Worm (Caenorhabditis elegans) whole organism, L4 larva: ENCODE data around the gene T24D3.2.

ENCODE experiments used
- F10B5.3 ChIP-seq: sonication (generic microtip); optimal IDR thresholded peaks from 2 replicates; lab custom pipeline; 2016; ENCODE audit warnings: mild to moderate bottlenecking, missing genetic modification characterization, missing compliant biosample characterization
- F26F4.8 ChIP-seq: fragments of 200-800 bp; sonication (Bioruptor generic); conservative IDR thresholded peaks from 2 replicates; pipeline ENCODE4 v1.3.6; 2022; ENCODE audit warnings: missing genetic modification characterization, missing compliant biosample characterization
- F37D6.2 ChIP-seq: sonication (generic microtip); optimal IDR thresholded peaks from 2 replicates; lab custom pipeline; 2016; ENCODE audit warnings: mild to moderate bottlenecking, missing genetic modification characterization, missing compliant biosample characterization
- F49E8.2 ChIP-seq: sonication (generic microtip); optimal IDR thresholded peaks from 2 replicates; lab custom pipeline; 2016; ENCODE audit warnings: missing compliant biosample characterization, mild to moderate bottlenecking, missing genetic modification characterization, borderline replicate concordance
- R02D3.7 ChIP-seq: fragments of 150-350 bp; sonication (generic microtip); optimal IDR thresholded peaks from 3 replicates; lab custom pipeline; 2014; ENCODE audit warnings: missing biosample characterization, missing genetic modification characterization
- T20F7.1 ChIP-seq: fragments of 200-800 bp; sonication (Bioruptor generic); optimal IDR thresholded peaks from 2 replicates; lab custom pipeline; 2018; ENCODE audit warnings: mild to moderate bottlenecking, missing genetic modification characterization, missing compliant biosample characterization
- Y105C5A.15 ChIP-seq: fragments of 200-800 bp; sonication (Bioruptor generic); IDR thresholded peaks from 2 replicates; pipeline ENCODE4 v1.3.6; 2022; ENCODE audit warnings: missing genetic modification characterization, missing compliant biosample characterization
- arid-1 ChIP-seq: fragments of 200-800 bp; sonication (Bioruptor generic); conservative IDR thresholded peaks from 2 replicates; pipeline ENCODE4 v1.3.6; 2022; ENCODE audit warnings: missing genetic modification reagents, missing genetic modification characterization, missing compliant biosample characterization
- ceh-82 ChIP-seq: sonication (generic microtip); optimal IDR thresholded peaks from 2 replicates; lab custom pipeline; 2017; ENCODE audit warnings: missing biosample characterization, missing genetic modification characterization
- ces-1 ChIP-seq: fragments of 150-350 bp; sonication (generic microtip); optimal IDR thresholded peaks from 4 replicates; lab custom pipeline; 2014; ENCODE audit warnings: missing biosample characterization, missing genetic modification reagents, missing genetic modification characterization
- daf-16 ChIP-seq, 3 experiments: sonication (generic microtip); optimal IDR thresholded peaks; 2 replicates each; lab custom pipeline; 2016 to 2017; ENCODE audit warnings: missing genetic modification characterization in 3 of 3, missing genetic modification reagents in 3 of 3, mild to moderate bottlenecking in 2 of 3, missing compliant biosample characterization in 2 of 3, missing biosample characterization in 1 of 3, moderate library complexity in 1 of 3
- dmd-6 ChIP-seq: fragments of 200-800 bp; sonication (Bioruptor generic); IDR thresholded peaks from 2 replicates; pipeline ENCODE4 v1.3.6; 2022; ENCODE audit warnings: missing genetic modification reagents, missing genetic modification characterization, missing compliant biosample characterization
- dmd-8 ChIP-seq: fragments of 200-800 bp; sonication (Bioruptor generic); IDR thresholded peaks from 2 replicates; pipeline ENCODE4 v1.3.6; 2022; ENCODE audit warnings: missing genetic modification characterization, missing compliant biosample characterization
- duxl-1 ChIP-seq: sonication (generic microtip); optimal IDR thresholded peaks from 2 replicates; lab custom pipeline; 2016; ENCODE audit warnings: mild to moderate bottlenecking, missing genetic modification characterization, moderate library complexity, missing compliant biosample characterization; ENCODE audit not compliant: poor library complexity
- dve-1 ChIP-seq: sonication (generic microtip); optimal IDR thresholded peaks from 2 replicates; lab custom pipeline; 2017; ENCODE audit warnings: antibody characterized with exemption, mild to moderate bottlenecking, missing genetic modification characterization, missing compliant biosample characterization; ENCODE audit not compliant: insufficient read depth
- egl-43 ChIP-seq: fragments of 200-800 bp; sonication (Bioruptor generic); IDR thresholded peaks from 2 replicates; pipeline ENCODE4 v1.3.6; 2022; ENCODE audit warnings: missing genetic modification reagents, missing genetic modification characterization, missing compliant biosample characterization
- hlh-11 ChIP-seq: fragments of 200-800 bp; sonication (Bioruptor generic); optimal IDR thresholded peaks from 2 replicates; lab custom pipeline; 2018; ENCODE audit warnings: mild to moderate bottlenecking, missing genetic modification characterization, missing compliant biosample characterization
- lin-15B ChIP-seq: fragments of 150-350 bp; sonication (generic microtip); optimal IDR thresholded peaks from 3 replicates; lab custom pipeline; 2014; ENCODE audit warnings: missing biosample characterization, missing genetic modification characterization
- lin-39 ChIP-seq: fragments of 150-350 bp; optimal IDR thresholded peaks from 2 replicates; lab custom pipeline; 2014; ENCODE audit warnings: missing biosample characterization, missing genetic modification reagents, missing genetic modification characterization
- lir-3 ChIP-seq: sonication (generic microtip); optimal IDR thresholded peaks from 2 replicates; lab custom pipeline; 2016; ENCODE audit warnings: mild to moderate bottlenecking, missing genetic modification characterization, missing compliant biosample characterization
- mdl-1 ChIP-seq, 2 experiments: fragments of 150-350 bp in 1 of 2; sonication (generic microtip) in 1 of 2; optimal IDR thresholded peaks; 2 replicates each; lab custom pipeline; 2014 to 2017; ENCODE audit warnings: missing biosample characterization in 2 of 2, missing genetic modification characterization in 2 of 2
- mes-2 ChIP-seq: sonication (generic microtip); optimal IDR thresholded peaks from 2 replicates; lab custom pipeline; 2016; ENCODE audit warnings: missing genotype, mild to moderate bottlenecking, missing genetic modification characterization, missing compliant biosample characterization; ENCODE audit not compliant: poor library complexity, severe bottlenecking
- nhr-111 ChIP-seq: fragments of 200-800 bp; sonication (Bioruptor generic); optimal IDR thresholded peaks from 2 replicates; lab custom pipeline; 2018; ENCODE audit warnings: mild to moderate bottlenecking, missing genetic modification characterization, missing compliant biosample characterization
- nhr-25 ChIP-seq: sonication (generic microtip); optimal IDR thresholded peaks from 2 replicates; lab custom pipeline; 2017; ENCODE audit warnings: missing genetic modification characterization, mild to moderate bottlenecking, missing compliant biosample characterization, antibody characterized with exemption, moderate library complexity, borderline replicate concordance; ENCODE audit not compliant: insufficient read depth
- nhr-28 ChIP-seq: fragments of 150-350 bp; optimal IDR thresholded peaks from 2 replicates; lab custom pipeline; 2014; ENCODE audit warnings: missing biosample characterization, missing genetic modification characterization
- nhr-41 ChIP-seq: fragments of 200-800 bp; sonication (Bioruptor generic); IDR thresholded peaks from 2 replicates; pipeline ENCODE4 v1.3.6; 2022; ENCODE audit warnings: missing genetic modification reagents, missing genetic modification characterization, missing compliant biosample characterization
- nhr-77 ChIP-seq: fragments of 150-350 bp; optimal IDR thresholded peaks from 2 replicates; lab custom pipeline; 2014; ENCODE audit warnings: missing biosample characterization, missing genetic modification characterization
- pha-4 ChIP-seq, 2 experiments: fragments of 150-350 bp in 1 of 2; fragments of 200-800 bp in 1 of 2; sonication (Bioruptor generic) in 1 of 2; IDR thresholded peaks in 1 of 2; optimal IDR thresholded peaks in 1 of 2; 2 replicates each; pipeline versions ENCODE4 v1.3.6 to Lab custom; 2014 to 2022; ENCODE audit warnings: missing genetic modification characterization in 2 of 2, missing genetic modification reagents in 2 of 2, missing biosample characterization in 1 of 2, missing compliant biosample characterization in 1 of 2
- php-3 ChIP-seq: fragments of 200-800 bp; sonication (Bioruptor generic); IDR thresholded peaks from 2 replicates; pipeline ENCODE4 v1.3.6; 2022; ENCODE audit warnings: missing genetic modification reagents, missing genetic modification characterization, missing compliant biosample characterization
- pqm-1 ChIP-seq: sonication (generic microtip); optimal IDR thresholded peaks from 2 replicates; lab custom pipeline; 2017; ENCODE audit warnings: missing biosample characterization, missing genetic modification characterization
- rbr-2 ChIP-seq: sonication (generic microtip); optimal IDR thresholded peaks from 2 replicates; lab custom pipeline; 2016; ENCODE audit warnings: missing genotype, missing genetic modification characterization, missing compliant biosample characterization
- sdz-12 ChIP-seq: fragments of 200-800 bp; sonication (Bioruptor generic); optimal IDR thresholded peaks from 2 replicates; lab custom pipeline; 2018; ENCODE audit warnings: mild to moderate bottlenecking, missing genetic modification characterization, missing compliant biosample characterization
- set-16 ChIP-seq: fragments of 200-800 bp; sonication (Bioruptor generic); IDR thresholded peaks from 2 replicates; pipeline ENCODE4 v1.3.6; 2022; ENCODE audit warnings: missing genetic modification reagents, missing genetic modification characterization, missing compliant biosample characterization
- spr-1 ChIP-seq: sonication (generic microtip); optimal IDR thresholded peaks from 2 replicates; lab custom pipeline; 2016; ENCODE audit warnings: mild to moderate bottlenecking, missing genetic modification characterization, missing compliant biosample characterization
- spr-3 ChIP-seq: fragments of 200-800 bp; sonication (Bioruptor generic); optimal IDR thresholded peaks from 2 replicates; lab custom pipeline; 2018; ENCODE audit warnings: mild to moderate bottlenecking, missing genetic modification characterization, missing compliant biosample characterization
- unc-130 ChIP-seq: sonication (generic microtip); optimal IDR thresholded peaks from 2 replicates; lab custom pipeline; 2016; ENCODE audit warnings: missing genetic modification reagents, missing genetic modification characterization, missing compliant biosample characterization
- zag-1 ChIP-seq: fragments of 150-350 bp; optimal IDR thresholded peaks from 2 replicates; lab custom pipeline; 2014; ENCODE audit warnings: missing biosample characterization, missing genetic modification characterization
- ztf-7 ChIP-seq: fragments of 150-350 bp; optimal IDR thresholded peaks from 2 replicates; lab custom pipeline; 2014; ENCODE audit warnings: missing biosample characterization, missing genetic modification characterization

Gene T24D3.2

ce11 chrX:12444423-12444822 is 18.9 kb downstream of the T24D3.2 start (continued):
- TF ChIP-seq nhr-25 (tag; lab: Kevin White, UChicago) (no peak), mdl-1 (tag; optimal IDR thresholded peaks at IDR 0.05; lab: Kevin White, UChicago) (peak in 1 of 2 experiments; percentile 27), Y105C5A.15 (no peak)

- TF ChIP-seq unc-130 (no peak), lin-15B (tag; lab: Kevin White, UChicago) (no peak), T20F7.1 (GFP tag; lab: Kevin White, UChicago) (no peak), ceh-82 (tag; lab: Kevin White, UChicago) (no peak), spr-3 (GFP tag; lab: Kevin White, UChicago) (no peak), F49E8.2 (tag; lab: Kevin White, UChicago) (no peak), duxl-1 (no peak), zag-1 (tag; lab: Kevin White, UChicago) (no peak), rbr-2 (tag; lab: Kevin White, UChicago) (no peak), nhr-77 (no peak), nhr-41 (no peak), ces-1 (GFP tag; lab: Kevin White, UChicago) (no peak), R02D3.7 (tag; lab: Kevin White, UChicago) (no peak), ztf-7 (tag; lab: Kevin White, UChicago) (peak; percentile 1), mes-2 (tag; lab: Kevin White, UChicago) (no peak), F26F4.8 (GFP tag; lab: Robert Waterston, UW) (no peak), spr-1 (no peak), nhr-111 (no peak), lir-3 (tag; lab: Kevin White, UChicago) (no peak), dve-1 (tag; lab: Kevin White, UChicago) (peak; percentile 55), pha-4 (GFP tag; IDR thresholded peaks at IDR 0.05; lab: Robert Waterston, UW) (no peak), pha-4 (tag; optimal IDR thresholded peaks at IDR 0.05; lab: Kevin White, UChicago) (no peak), egl-43 (no peak), daf-16 (GFP tag; optimal IDR thresholded peaks at IDR 0.05; lab: Kevin White, UChicago) (no peak), daf-16 (tag; optimal IDR thresholded peaks at IDR 0.05; lab: Kevin White, UChicago) (peak; percentile 90), lin-39 (tag; lab: Kevin White, UChicago) (no peak), F37D6.2 (no peak), pqm-1 (tag; lab: Kevin White, UChicago) (peak; percentile 73), nhr-28 (tag; lab: Kevin White, UChicago) (peak; percentile 75), php-3 (no peak), F10B5.3 (tag; lab: Kevin White, UChicago) (no peak), dmd-8 (GFP tag; lab: Robert Waterston, UW) (no peak), hlh-11 (tag; lab: Kevin White, UChicago) (peak; percentile 37), sdz-12 (GFP tag; lab: Kevin White, UChicago) (no peak), arid-1 (no peak), dmd-6 (GFP tag; lab: Robert Waterston, UW) (peak; percentile 37; the same call in 1 of the 2 replicates)
- TF ChIP-seq, all 104 proteins: peak for 7
These were observed 21.0 kb downstream of the T24D3.2 start for ce11 chrX:12446572-12446971.

ce11 chrX:12447639-12448038 is 22.1 kb downstream of the T24D3.2 start:
- TF ChIP-seq egl-43 (0 out of 2 replicates have a peak, but pooled peaks have one; percentile 26), set-16 (GFP tag; lab: Robert Waterston, UW) (peak; percentile 77)
